Worm (Caenorhabditis elegans) whole organism, young adult: ENCODE data around the gene grd-1.

Experiments
- B0336.3 ChIP-seq: fragments of 200-800 bp; sonication (Bioruptor generic); IDR thresholded peaks from 2 replicates; pipeline ENCODE4 v1.3.6; 2022; ENCODE audit warnings: missing genetic modification characterization, missing compliant biosample characterization
- F39B2.1 ChIP-seq: fragments of 200-800 bp; sonication (Bioruptor generic); IDR thresholded peaks from 2 replicates; pipeline ENCODE4 v1.3.6; 2022; ENCODE audit warnings: missing genetic modification reagents, missing genetic modification characterization, missing compliant biosample characterization
- Y53G8AR.9 ChIP-seq: fragments of 200-800 bp; sonication (Bioruptor generic); conservative IDR thresholded peaks from 2 replicates; pipeline ENCODE4 v1.3.6; 2022; ENCODE audit warnings: missing genetic modification reagents, missing genetic modification characterization, missing compliant biosample characterization
- ama-1 ChIP-seq, 3 experiments: fragments of 150-350 bp in 1 of 3; sonication (generic microtip) in 2 of 3; optimal IDR thresholded peaks; 2 replicates each; lab custom pipeline; 2014 to 2018; ENCODE audit warnings: missing biosample characterization in 2 of 3, missing genetic modification characterization in 2 of 3, missing genetic modification reagents in 2 of 3
- dpl-1 ChIP-seq: fragments of 150-350 bp; optimal IDR thresholded peaks from 2 replicates; lab custom pipeline; 2014; ENCODE audit warnings: missing biosample characterization, missing genetic modification reagents, missing genetic modification characterization
- hmg-20 ChIP-seq: fragments of 200-800 bp; sonication (Bioruptor generic); IDR thresholded peaks from 2 replicates; pipeline ENCODE4 v1.3.6; 2022; ENCODE audit warnings: missing genetic modification reagents, missing genetic modification characterization, missing compliant biosample characterization
- lin-35 ChIP-seq, 3 experiments: fragments of 150-350 bp in 2 of 3; sonication (generic microtip) in 1 of 3; optimal IDR thresholded peaks; 2 replicates each; lab custom pipeline; 2014 to 2018; ENCODE audit warnings: missing biosample characterization in 3 of 3, missing genetic modification characterization in 3 of 3, missing genetic modification reagents in 3 of 3
- lir-1 ChIP-seq: fragments of 200-800 bp; sonication (Bioruptor generic); conservative IDR thresholded peaks from 2 replicates; pipeline ENCODE4 v1.3.6; 2022; ENCODE audit warnings: missing genetic modification reagents, missing genetic modification characterization, missing compliant biosample characterization
- madf-10 ChIP-seq: sonication (generic microtip); optimal IDR thresholded peaks from 2 replicates; lab custom pipeline; 2016; ENCODE audit warnings: mild to moderate bottlenecking, missing genetic modification characterization, missing compliant biosample characterization
- madf-8 ChIP-seq: fragments of 200-800 bp; sonication (Bioruptor generic); conservative IDR thresholded peaks from 2 replicates; pipeline ENCODE4 v1.3.6; 2022; ENCODE audit warnings: missing genetic modification reagents, missing genetic modification characterization, missing compliant biosample characterization
- tlf-1 ChIP-seq: fragments of 200-800 bp; sonication (Bioruptor generic); optimal IDR thresholded peaks from 2 replicates; lab custom pipeline; 2018; ENCODE audit warnings: mild to moderate bottlenecking, missing genetic modification characterization, missing compliant biosample characterization
- unc-62 ChIP-seq: fragments of 150-350 bp; optimal IDR thresholded peaks from 2 replicates; lab custom pipeline; 2014; ENCODE audit warnings: missing biosample characterization, missing genetic modification reagents, missing genetic modification characterization

- TF ChIP-seq madf-8 (GFP tag; lab: Robert Waterston, UW) (no peak), B0336.3 (no peak), hmg-20 (GFP tag; lab: Robert Waterston, UW) (no peak), madf-10 (tag; lab: Kevin White, UChicago) (no peak), unc-62 (GFP tag; lab: Kevin White, UChicago) (no peak), ama-1 (optimal IDR thresholded peaks at IDR 0.05; lab: Kevin White, UChicago) (no peak), ama-1 (GFP tag; optimal IDR thresholded peaks at IDR 0.05; lab: Kevin White, UChicago) (no peak), tlf-1 (GFP tag; lab: Kevin White, UChicago) (no peak), Y53G8AR.9 (no peak), lir-1 (GFP tag; lab: Robert Waterston, UW) (no peak), dpl-1 (GFP tag; lab: Kevin White, UChicago) (no peak), lin-35 (GFP tag; optimal IDR thresholded peaks at IDR 0.05; lab: Kevin White, UChicago) (no peak), F39B2.1 (GFP tag; lab: Robert Waterston, UW) (no peak)
Measured at ce11 chrX:11060940-11061339, 48.3 kb upstream of the grd-1 start.
